Worm (Caenorhabditis elegans) whole organism, early embryonic: ENCODE measurements around the gene EEED8.13.

Source experiments
- aly-1 ChIP-seq: sonication (generic microtip); optimal IDR thresholded peaks from 2 replicates; lab custom pipeline; 2016; ENCODE audit warnings: missing genetic modification characterization, missing compliant biosample characterization
- scrt-1 ChIP-seq: fragments of 200-800 bp; sonication (Bioruptor generic); IDR thresholded peaks from 2 replicates; pipeline ENCODE4 v1.3.6; 2022; ENCODE audit warnings: missing genetic modification characterization, missing compliant biosample characterization
- tbx-11 ChIP-seq: fragments of 200-800 bp; sonication (Bioruptor generic); IDR thresholded peaks from 2 replicates; pipeline ENCODE4 v1.3.6; 2022; ENCODE audit warnings: missing genetic modification characterization, missing compliant biosample characterization

DNA sequence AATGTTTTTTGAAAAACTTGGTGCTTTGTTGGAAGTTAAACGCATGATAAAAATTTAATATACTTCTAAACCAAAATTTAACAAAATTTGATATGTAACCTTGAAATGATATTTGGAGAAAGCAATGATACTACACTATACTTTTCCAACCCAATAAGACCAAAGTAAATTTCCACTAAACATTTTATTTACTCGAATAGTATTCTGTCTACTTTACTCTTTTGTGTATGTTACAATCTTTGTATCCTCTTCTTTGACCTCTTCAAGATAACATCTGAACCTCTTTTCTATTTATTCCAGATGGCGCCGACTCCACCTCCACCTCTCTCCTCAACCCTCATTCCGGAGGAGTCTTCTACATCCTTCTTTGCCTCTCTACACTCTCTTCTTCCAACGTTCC is 41.2 kb upstream of the EEED8.13 start, which contains the start of gene dhs-5:
- no peak for TF ChIP-seq tbx-11 (GFP tag; lab: Robert Waterston, UW)
- no peak for TF ChIP-seq aly-1 (tag; lab: Kevin White, UChicago)
- TF ChIP-seq scrt-1 = no peak
